Worm (Caenorhabditis elegans) whole organism, midembryonic: ENCODE measurements around the gene Y32G9A.2.

Source experiments
- T22C8.4 ChIP-seq: fragments of 200-800 bp; sonication (Bioruptor generic); IDR thresholded peaks from 2 replicates; pipeline ENCODE4 v1.3.6; 2022; ENCODE audit warnings: missing genetic modification characterization, missing compliant biosample characterization
- cog-1 ChIP-seq: sonication (generic microtip); optimal IDR thresholded peaks from 2 replicates; lab custom pipeline; 2016; ENCODE audit warnings: missing genetic modification characterization, missing compliant biosample characterization
- flt-1 ChIP-seq: fragments of 200-800 bp; sonication (Bioruptor generic); IDR thresholded peaks from 2 replicates; pipeline ENCODE4 v1.3.6; 2022; ENCODE audit warnings: missing genetic modification characterization, missing compliant biosample characterization
- klf-2 ChIP-seq: fragments of 200-800 bp; sonication (Bioruptor generic); conservative IDR thresholded peaks from 2 replicates; pipeline ENCODE4 v1.3.6; 2022; ENCODE audit warnings: missing genetic modification reagents, missing genetic modification characterization, missing compliant biosample characterization
- med-1 ChIP-seq: sonication (generic microtip); optimal IDR thresholded peaks from 2 replicates; lab custom pipeline; 2017; ENCODE audit warnings: missing genetic modification characterization, mild to moderate bottlenecking, missing compliant biosample characterization, antibody characterized with exemption, missing genetic modification reagents; ENCODE audit not compliant: insufficient read depth
- ref-1 ChIP-seq: fragments of 200-800 bp; sonication (Bioruptor generic); conservative IDR thresholded peaks from 2 replicates; pipeline ENCODE4 v1.3.6; 2022; ENCODE audit warnings: missing genetic modification reagents, missing genetic modification characterization, missing compliant biosample characterization
- tab-1 ChIP-seq: fragments of 200-800 bp; sonication (Bioruptor generic); IDR thresholded peaks from 2 replicates; pipeline ENCODE4 v1.3.6; 2022; ENCODE audit warnings: missing genetic modification characterization, missing compliant biosample characterization
- ztf-23 ChIP-seq: fragments of 200-800 bp; sonication (Bioruptor generic); IDR thresholded peaks from 2 replicates; pipeline ENCODE4 v1.3.6; 2022; ENCODE audit warnings: missing genetic modification reagents, missing genetic modification characterization, missing compliant biosample characterization
- ztf-29 ChIP-seq: fragments of 200-800 bp; sonication (Bioruptor generic); IDR thresholded peaks from 2 replicates; pipeline ENCODE4 v1.3.6; 2022; ENCODE audit warnings: missing genetic modification reagents, missing genetic modification characterization, missing compliant biosample characterization

Y32G9A.2 gene

DNA sequence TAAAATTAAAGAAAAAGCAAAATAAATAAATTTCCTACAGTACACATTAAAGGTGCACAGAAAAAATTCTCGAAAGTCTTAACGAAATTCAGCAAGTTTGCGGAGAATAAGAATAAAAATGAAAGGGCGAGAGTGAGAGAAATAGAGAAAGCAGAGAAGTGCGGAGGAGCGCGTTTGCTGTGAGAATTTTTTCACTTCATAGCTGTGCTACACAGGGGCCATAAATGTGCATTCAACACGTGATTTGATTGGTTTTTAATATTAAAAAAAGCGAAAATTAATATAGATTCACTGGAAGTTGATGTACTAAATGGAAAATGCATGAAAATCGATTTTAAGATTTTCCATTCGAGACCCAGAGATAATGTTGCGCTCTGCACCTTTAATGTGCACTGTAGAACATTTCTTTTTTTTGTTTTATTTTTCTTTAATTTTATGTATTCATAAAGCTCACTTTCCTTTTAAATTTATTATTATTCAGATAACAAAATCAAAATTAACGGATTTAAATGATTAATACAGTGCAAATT is at the start of gene Y32G9A.2:
Y32G9A.2 (plus strand) TSS at position 480 of the 530 bp plus-strand sequence.
- TF ChIP-seq ztf-23 (GFP tag; lab: Robert Waterston, UW): no peak
- TF ChIP-seq med-1: no peak
- no peak for TF ChIP-seq cog-1
- TF ChIP-seq klf-2 (GFP tag; lab: Robert Waterston, UW): no peak
- no peak for TF ChIP-seq tab-1 (GFP tag; lab: Robert Waterston, UW)
- no peak for TF ChIP-seq ztf-29 (GFP tag; lab: Robert Waterston, UW)
- TF ChIP-seq flt-1: no peak
- no peak for TF ChIP-seq T22C8.4
- no peak for TF ChIP-seq ref-1

DNA sequence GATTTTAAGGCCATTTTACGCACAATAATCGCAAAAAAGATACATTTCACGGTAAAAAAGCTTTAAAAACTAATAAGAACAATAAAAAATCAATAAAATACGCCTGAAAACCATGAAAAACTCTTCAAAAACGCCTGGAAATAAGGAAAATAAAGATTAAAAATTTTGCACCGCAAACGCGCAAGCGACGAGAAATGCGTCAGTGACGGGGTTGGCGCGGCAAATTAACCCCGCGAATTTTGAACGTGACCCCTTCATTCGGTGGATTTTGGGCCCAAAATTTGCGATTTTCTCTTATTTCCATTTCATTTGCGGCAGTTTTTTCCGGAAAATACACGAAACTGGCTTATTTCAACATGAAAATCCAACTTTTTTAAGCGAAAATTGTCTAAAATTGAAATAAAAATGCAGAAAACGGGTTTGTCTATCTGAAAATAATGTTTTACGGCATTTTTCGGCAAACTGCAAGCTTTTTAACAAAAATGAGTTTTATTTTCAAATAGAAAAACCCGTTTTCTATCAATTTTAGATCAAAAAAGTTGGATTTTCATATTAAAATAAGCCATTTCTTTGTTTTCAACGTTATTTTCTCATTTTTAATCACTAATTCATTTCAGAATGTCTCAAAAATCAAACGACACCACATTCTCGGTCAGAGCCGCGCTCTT is 49.6 kb upstream of the Y32G9A.2 start, which contains the start of gene knl-3:
knl-3 (plus strand) TSS at position 618 of the 668 bp plus-strand sequence.
- TF ChIP-seq flt-1 (peak; percentile 75; the same call in 1 of the 2 replicates), ztf-23 (GFP tag; lab: Robert Waterston, UW) (peak; percentile 76), med-1 (peak; percentile 48), cog-1 (peak; percentile 63), tab-1 (GFP tag; lab: Robert Waterston, UW) (peak; percentile 75; the same call in 1 of the 2 replicates), T22C8.4 (peak; percentile 71), ztf-29 (GFP tag; lab: Robert Waterston, UW) (0 out of 2 replicates have a peak, but pooled peaks have one; percentile 43), ref-1 (no peak), klf-2 (GFP tag; lab: Robert Waterston, UW) (no peak)

DNA sequence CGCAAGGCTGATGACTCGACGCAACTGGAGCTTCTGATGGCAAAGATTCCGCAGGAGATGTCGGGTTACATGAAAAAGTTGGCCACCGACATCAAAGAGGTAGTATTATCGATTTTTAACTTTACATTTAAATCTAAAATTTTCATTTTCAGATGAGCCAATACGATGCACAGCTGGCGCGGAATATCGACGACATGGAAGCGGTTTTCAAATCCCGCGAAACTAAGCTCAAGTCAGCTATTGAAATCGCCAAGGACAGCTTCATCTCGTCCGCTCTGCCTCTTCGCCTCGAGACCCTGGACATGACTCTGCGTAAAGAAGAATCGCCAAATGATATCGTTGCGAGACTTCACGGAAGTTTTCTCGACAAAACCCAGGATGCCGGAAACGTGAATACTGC is 48.6 kb upstream of the Y32G9A.2 start, which contains the start of gene T10B5.3:
T10B5.3 (minus strand) TSS at position 101 of the 400 bp plus-strand sequence.
- no peak for TF ChIP-seq flt-1
- no peak for TF ChIP-seq tab-1 (GFP tag; lab: Robert Waterston, UW)
- no peak for TF ChIP-seq med-1
- TF ChIP-seq cog-1: no peak
- TF ChIP-seq ztf-23 (GFP tag; lab: Robert Waterston, UW): no peak
- no peak for TF ChIP-seq klf-2 (GFP tag; lab: Robert Waterston, UW)
- TF ChIP-seq T22C8.4: no peak
- TF ChIP-seq ref-1: no peak
- no peak for TF ChIP-seq ztf-29 (GFP tag; lab: Robert Waterston, UW)

DNA sequence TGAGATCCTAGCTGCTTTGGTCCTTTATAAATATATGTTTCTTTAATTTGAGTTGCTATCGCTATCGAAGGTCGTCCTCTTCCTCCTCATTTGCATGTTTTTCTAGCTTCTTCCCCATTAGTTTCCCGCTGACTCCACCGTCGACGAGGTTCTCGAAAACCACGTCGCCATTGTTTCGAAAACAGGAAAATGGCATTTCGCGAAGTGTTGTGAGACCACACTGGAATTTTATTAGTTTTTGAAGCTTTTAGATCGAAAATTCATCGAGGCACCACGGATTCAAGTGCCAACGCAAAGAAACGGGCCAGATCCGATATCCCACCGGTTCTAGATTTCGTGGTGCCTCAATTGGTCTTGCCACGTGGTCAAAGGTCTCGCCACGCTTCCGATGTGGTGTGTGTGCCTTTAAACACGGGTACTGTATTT is 47.8 kb upstream of the Y32G9A.2 start:
- TF ChIP-seq cog-1 (no peak), tab-1 (GFP tag; lab: Robert Waterston, UW) (no peak), klf-2 (GFP tag; lab: Robert Waterston, UW) (no peak), med-1 (no peak), flt-1 (no peak), ztf-23 (GFP tag; lab: Robert Waterston, UW) (no peak), ref-1 (no peak), ztf-29 (GFP tag; lab: Robert Waterston, UW) (no peak), T22C8.4 (no peak)

DNA sequence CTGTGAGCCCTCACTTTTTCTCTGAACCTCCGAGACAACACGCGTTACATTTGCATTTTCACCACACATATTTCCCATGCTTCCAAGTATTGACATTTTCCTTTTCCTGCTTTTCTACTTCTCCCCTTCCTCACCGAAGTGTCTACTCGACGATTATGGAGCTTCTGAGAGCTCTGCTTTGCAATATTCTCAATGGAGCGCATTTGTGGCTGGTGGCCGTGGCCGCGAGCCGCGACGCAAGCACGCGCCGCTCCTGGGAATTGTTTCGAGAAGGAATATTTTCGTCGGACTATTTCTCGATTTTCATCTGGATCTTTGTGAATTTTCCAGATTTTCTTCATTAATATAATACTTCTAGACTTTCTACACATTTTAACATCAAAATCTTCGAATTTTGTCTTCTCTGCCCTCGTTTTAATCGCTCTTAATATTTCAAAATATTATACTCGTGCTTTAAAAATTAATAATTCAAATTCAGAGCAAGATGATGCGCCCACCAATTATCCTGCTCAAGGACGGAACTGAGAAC is 46.5 kb upstream of the Y32G9A.2 start, which contains the start of the genes T10B5.4 and cct-7:
T10B5.4 (minus strand) TSS at position 40 of the 529 bp plus-strand sequence.
cct-7 (plus strand) TSS at position 479 of the 529 bp plus-strand sequence.
- TF ChIP-seq med-1 (no peak), klf-2 (GFP tag; lab: Robert Waterston, UW) (no peak), cog-1 (peak; percentile 67), T22C8.4 (0 out of 2 replicates have a peak, but pooled peaks have one; percentile 11), ztf-23 (GFP tag; lab: Robert Waterston, UW) (peak; percentile 75), tab-1 (GFP tag; lab: Robert Waterston, UW) (peak; percentile 52; the same call in 1 of the 2 replicates), ztf-29 (GFP tag; lab: Robert Waterston, UW) (0 out of 2 replicates have a peak, but pooled peaks have one; percentile 34), flt-1 (peak; percentile 76), ref-1 (no peak)

DNA sequence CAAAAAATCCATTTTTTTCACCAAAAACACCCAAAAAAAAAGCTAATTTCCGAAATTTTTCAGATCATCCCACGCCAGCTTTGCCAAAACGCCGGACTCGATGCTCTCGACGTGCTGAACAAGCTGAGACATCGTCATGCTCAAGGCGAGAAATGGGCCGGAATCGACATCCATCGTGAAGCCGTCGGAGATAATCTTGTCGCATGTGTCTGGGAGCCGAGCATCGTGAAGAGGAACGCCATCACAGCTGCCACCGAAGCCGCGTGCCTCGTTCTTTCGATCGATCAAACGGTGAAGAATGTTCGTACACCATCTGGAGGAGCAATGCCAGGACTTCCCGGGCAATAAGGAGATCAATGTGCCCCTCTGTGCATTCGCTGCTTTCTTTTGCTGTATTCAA is 43.5 kb upstream of the Y32G9A.2 start:
- TF ChIP-seq med-1 (no peak), ztf-29 (GFP tag; lab: Robert Waterston, UW) (no peak), cog-1 (no peak), flt-1 (no peak), klf-2 (GFP tag; lab: Robert Waterston, UW) (no peak), ztf-23 (GFP tag; lab: Robert Waterston, UW) (no peak), ref-1 (no peak), tab-1 (GFP tag; lab: Robert Waterston, UW) (no peak), T22C8.4 (no peak)

DNA sequence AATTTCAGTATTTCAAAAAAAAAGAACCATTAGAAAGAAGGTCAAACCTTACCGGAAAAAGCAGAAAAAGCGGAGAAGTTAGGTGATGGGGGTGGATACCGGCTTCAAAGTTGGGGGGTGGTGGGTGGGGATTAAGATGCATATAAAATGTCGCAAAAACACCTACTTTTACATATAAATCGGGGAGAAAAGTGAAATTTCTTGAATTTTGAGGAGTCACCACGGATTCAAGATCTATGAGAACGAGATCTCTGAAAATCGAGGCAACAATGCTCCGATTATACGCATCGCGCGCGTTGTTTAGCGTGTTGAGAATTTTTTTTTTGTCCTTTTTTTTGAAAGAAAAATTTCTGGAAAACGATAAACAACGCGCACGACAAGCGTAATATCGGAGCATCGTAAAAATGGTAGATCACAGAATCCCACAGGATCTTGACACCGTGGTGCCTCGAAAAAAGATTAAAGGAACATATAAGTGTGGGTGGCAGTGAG is 42.8 kb upstream of the Y32G9A.2 start:
- TF ChIP-seq T22C8.4 (no peak), klf-2 (GFP tag; lab: Robert Waterston, UW) (0 out of 2 replicates have a peak, but pooled peaks have one; percentile 49), flt-1 (no peak)

DNA sequence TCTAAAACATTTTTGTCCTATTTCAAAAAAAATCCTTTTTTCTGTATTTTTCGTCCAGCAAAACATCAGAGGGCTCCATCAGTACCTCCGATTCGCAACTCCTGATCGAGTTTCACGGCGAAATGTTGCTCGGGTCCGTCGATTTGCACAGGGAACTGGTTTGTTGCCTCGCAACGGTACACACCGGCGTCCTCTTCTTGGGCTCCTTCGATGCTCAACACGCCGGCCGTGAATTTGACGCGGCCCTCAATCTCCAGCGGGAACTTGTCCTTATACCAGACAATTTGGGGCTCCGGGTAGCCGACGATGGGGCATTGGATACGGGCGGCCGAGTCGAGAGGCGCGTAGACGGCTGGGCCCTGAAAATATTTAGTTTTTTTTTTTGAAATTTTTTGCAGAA is 40.3 kb upstream of the Y32G9A.2 start:
- no peak for TF ChIP-seq ztf-23 (GFP tag; lab: Robert Waterston, UW)

DNA sequence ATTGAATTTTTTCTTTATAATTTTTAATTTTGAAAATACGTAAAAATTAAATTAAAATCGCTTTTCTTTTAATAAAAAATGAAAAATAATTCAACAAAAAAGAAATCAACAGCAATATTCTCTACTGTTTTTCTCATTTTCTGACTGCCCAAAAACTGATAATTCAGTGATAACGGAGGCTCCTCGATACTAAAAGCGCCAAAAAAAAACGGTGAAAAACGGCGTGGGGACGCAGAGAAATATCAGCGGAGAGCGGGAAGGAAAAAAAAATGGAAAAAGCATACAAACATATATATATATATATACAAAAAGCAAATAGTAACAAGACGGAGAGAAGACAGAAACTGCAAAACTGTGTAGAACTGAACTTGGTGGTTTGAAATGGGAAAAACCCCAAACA is 35.2 kb upstream of the Y32G9A.2 start:
- TF ChIP-seq ztf-23 (GFP tag; lab: Robert Waterston, UW): no peak
- no peak for TF ChIP-seq T22C8.4
- TF ChIP-seq tab-1 (GFP tag; lab: Robert Waterston, UW): no peak
- no peak for TF ChIP-seq ref-1
- TF ChIP-seq flt-1: no peak
- no peak for TF ChIP-seq cog-1
- no peak for TF ChIP-seq klf-2 (GFP tag; lab: Robert Waterston, UW)
- TF ChIP-seq med-1: no peak
- TF ChIP-seq ztf-29 (GFP tag; lab: Robert Waterston, UW): no peak

DNA sequence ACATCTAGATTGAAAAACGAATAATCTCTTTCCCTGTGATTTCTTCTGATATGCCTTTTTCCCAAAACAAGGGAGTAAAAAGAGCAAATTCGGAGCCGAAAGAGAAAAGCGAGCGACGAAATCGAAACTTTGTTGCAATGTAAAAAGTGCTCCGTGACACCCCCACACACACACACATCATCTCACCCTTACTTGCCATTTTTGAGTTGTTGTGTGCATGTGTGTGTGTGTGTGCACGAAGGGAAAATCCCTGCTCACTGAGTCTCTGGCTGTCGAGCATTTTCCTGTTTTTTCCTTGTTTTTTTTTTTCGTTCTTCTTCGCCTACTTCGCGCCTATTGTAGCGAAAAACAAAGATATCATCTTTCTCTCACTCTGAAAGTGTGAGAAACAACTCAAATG is 31.3 kb upstream of the Y32G9A.2 start:
- no peak for TF ChIP-seq flt-1
- no peak for TF ChIP-seq ztf-29 (GFP tag; lab: Robert Waterston, UW)
- no peak for TF ChIP-seq T22C8.4
- TF ChIP-seq klf-2 (GFP tag; lab: Robert Waterston, UW): no peak
- TF ChIP-seq cog-1: no peak
- no peak for TF ChIP-seq med-1
- TF ChIP-seq ztf-23 (GFP tag; lab: Robert Waterston, UW): no peak
- TF ChIP-seq ref-1: no peak
- TF ChIP-seq tab-1 (GFP tag; lab: Robert Waterston, UW): no peak
